Worm (Caenorhabditis elegans): ENCODE results near the gene coa-7.

ce11 chrII:11637817-11638216, 13.1 kb downstream of the coa-7 start:
- TF ChIP-seq tab-1 (GFP tag; IDR thresholded peaks at IDR 0.05) (no peak), ref-1 (GFP tag; conservative IDR thresholded peaks at IDR 0.05) (no peak), T22C8.4 (GFP tag; IDR thresholded peaks at IDR 0.05) (no peak), ztf-23 (GFP tag; IDR thresholded peaks at IDR 0.05) (no peak), flt-1 (GFP tag; IDR thresholded peaks at IDR 0.05) (no peak), med-1 (GFP tag; optimal IDR thresholded peaks at IDR 0.05; ENCODE audit: insufficient read depth) (no peak)
